Worm (Caenorhabditis elegans) whole organism, mixed stage, embryonic: Measurements from ENCODE around the gene R144.3.

Experiments
- ceh-43 ChIP-seq: fragments of 200-800 bp; sonication (Bioruptor generic); optimal IDR thresholded peaks from 2 replicates; lab custom pipeline; 2018; ENCODE audit warnings: mild to moderate bottlenecking, missing genetic modification characterization, moderate library complexity, missing compliant biosample characterization
- drap-1 ChIP-seq: fragments of 200-800 bp; sonication (Bioruptor generic); optimal IDR thresholded peaks from 3 replicates; lab custom pipeline; 2018; ENCODE audit warnings: mild to moderate bottlenecking, missing genetic modification characterization, missing compliant biosample characterization
- elt-1 ChIP-seq: sonication (generic microtip); optimal IDR thresholded peaks from 2 replicates; lab custom pipeline; 2017; ENCODE audit warnings: missing genetic modification characterization, mild to moderate bottlenecking, missing compliant biosample characterization, antibody characterized with exemption, moderate library complexity, borderline replicate concordance; ENCODE audit not compliant: insufficient read depth
- lin-13 ChIP-seq: fragments of 150-350 bp; optimal IDR thresholded peaks from 2 replicates; lab custom pipeline; 2014; ENCODE audit warnings: missing biosample characterization, missing genetic modification characterization
- mab-5 ChIP-seq: fragments of 150-350 bp; optimal IDR thresholded peaks from 2 replicates; lab custom pipeline; 2014; ENCODE audit warnings: missing biosample characterization, missing genetic modification characterization
- mep-1 ChIP-seq: fragments of 150-350 bp; optimal IDR thresholded peaks from 2 replicates; lab custom pipeline; 2017; ENCODE audit warnings: missing biosample characterization, missing genetic modification reagents, missing genetic modification characterization, inconsistent platforms
- nhr-12 ChIP-seq: fragments of 150-350 bp; optimal IDR thresholded peaks from 2 replicates; lab custom pipeline; 2014; ENCODE audit warnings: missing biosample characterization, missing genetic modification characterization
- nhr-237 ChIP-seq: fragments of 150-350 bp; optimal IDR thresholded peaks from 2 replicates; lab custom pipeline; 2014; ENCODE audit warnings: missing biosample characterization, missing genetic modification characterization
- pha-4 ChIP-seq: fragments of 150-350 bp; optimal IDR thresholded peaks from 2 replicates; lab custom pipeline; 2018; ENCODE audit warnings: missing biosample characterization, missing genetic modification reagents, missing genetic modification characterization
- snpc-4 ChIP-seq: fragments of 150-350 bp; optimal IDR thresholded peaks from 2 replicates; lab custom pipeline; 2014; ENCODE audit warnings: missing biosample characterization, missing genetic modification characterization
- unc-39 ChIP-seq: fragments of 150-350 bp; optimal IDR thresholded peaks from 2 replicates; lab custom pipeline; 2014; ENCODE audit warnings: missing biosample characterization, missing genetic modification characterization
- unc-62 ChIP-seq: fragments of 150-350 bp; optimal IDR thresholded peaks from 2 replicates; lab custom pipeline; 2014; ENCODE audit warnings: missing biosample characterization, missing genetic modification reagents, missing genetic modification characterization
- ztf-11 ChIP-seq: fragments of 150-350 bp; optimal IDR thresholded peaks from 2 replicates; lab custom pipeline; 2014; ENCODE audit warnings: missing biosample characterization, missing genetic modification characterization

DNA sequence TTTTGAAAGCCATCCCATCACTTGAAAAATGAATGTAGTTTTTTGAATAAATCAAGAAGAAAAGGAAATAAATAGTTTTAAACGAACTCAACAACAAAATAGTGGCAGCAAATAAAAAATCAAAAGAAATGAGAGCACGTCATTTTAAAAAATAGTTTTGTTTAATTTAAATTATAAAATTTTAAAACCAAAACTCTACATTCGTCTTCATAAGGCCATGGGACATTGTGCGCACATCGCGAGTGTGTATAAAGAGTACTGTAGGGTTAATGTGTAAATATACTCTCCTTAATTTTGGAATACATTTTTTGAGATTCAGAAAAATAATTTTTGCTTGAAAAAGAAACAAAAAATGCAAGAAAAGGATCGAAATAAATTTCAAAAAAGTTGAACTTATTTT, 30.2 kb downstream of the R144.3 start, which contains the start of gene C45G9.15:
- TF ChIP-seq snpc-4 (tag; lab: Kevin White, UChicago) (no peak), nhr-237 (tag; lab: Kevin White, UChicago) (no peak), mep-1 (no peak), lin-13 (tag; lab: Kevin White, UChicago) (no peak), elt-1 (no peak), ztf-11 (tag; lab: Kevin White, UChicago) (no peak), mab-5 (tag; lab: Kevin White, UChicago) (no peak), ceh-43 (GFP tag; lab: Kevin White, UChicago) (no peak), pha-4 (no peak), unc-62 (GFP tag; lab: Kevin White, UChicago) (no peak), nhr-12 (tag; lab: Kevin White, UChicago) (no peak), unc-39 (tag; lab: Kevin White, UChicago) (no peak), drap-1 (GFP tag; lab: Kevin White, UChicago) (no peak)
